Fruit fly (Drosophila melanogaster) whole organism, embryonic: ENCODE data around the gene Gpo3.

Source experiments
- Ada2b ChIP-seq: fragments of 200-800 bp; sonication (Bioruptor generic); IDR thresholded peaks from 2 replicates; pipeline ENCODE4 v1.3.6; 2022; ENCODE audit warnings: missing biosample characterization, missing genetic modification characterization
- CG11504 ChIP-seq: fragments of 200-800 bp; sonication (Bioruptor generic); optimal IDR thresholded peaks from 3 replicates; lab custom pipeline; 2019; ENCODE audit warnings: missing biosample characterization, mild to moderate bottlenecking, missing genetic modification characterization, moderate library complexity
- CG13624 ChIP-seq: fragments of 200-800 bp; sonication (Bioruptor generic); optimal IDR thresholded peaks from 2 replicates; lab custom pipeline; 2016; ENCODE audit warnings: missing biosample characterization, missing genetic modification characterization
- CG14965 ChIP-seq: fragments of 200-800 bp; sonication (Bioruptor generic); optimal IDR thresholded peaks from 2 replicates; lab custom pipeline; 2016; ENCODE audit warnings: missing biosample characterization, missing genetic modification characterization, borderline replicate concordance
- CG17361 ChIP-seq: fragments of 200-800 bp; sonication (Bioruptor generic); IDR thresholded peaks from 3 replicates; pipeline ENCODE4 v1.3.6; 2022; ENCODE audit warnings: missing biosample characterization, missing genetic modification characterization
- CG2129 ChIP-seq: fragments of 200-800 bp; sonication (Bioruptor generic); IDR thresholded peaks from 2 replicates; pipeline ENCODE4 v1.3.6; 2022; ENCODE audit warnings: missing biosample characterization, missing genetic modification characterization; ENCODE audit not compliant: partially characterized antibody
- CG2202 ChIP-seq: fragments of 200-800 bp; sonication (Bioruptor generic); optimal IDR thresholded peaks from 2 replicates; lab custom pipeline; 2018; ENCODE audit warnings: missing biosample characterization, mild to moderate bottlenecking, missing genetic modification characterization
- CG31224 ChIP-seq: fragments of 200-800 bp; sonication (Bioruptor generic); IDR thresholded peaks from 2 replicates; pipeline ENCODE4 v1.3.6; 2022; ENCODE audit warnings: missing biosample characterization, missing genetic modification characterization
- CG31388 ChIP-seq: fragments of 200-800 bp; sonication (Bioruptor generic); optimal IDR thresholded peaks from 2 replicates; lab custom pipeline; 2016; ENCODE audit warnings: missing biosample characterization, missing genetic modification characterization
- CG31441 ChIP-seq: fragments of 200-800 bp; sonication (Bioruptor generic); IDR thresholded peaks from 2 replicates; pipeline ENCODE4 v1.3.6; 2022; ENCODE audit warnings: missing biosample characterization, missing genetic modification characterization
- CG32767 ChIP-seq: fragments of 200-800 bp; sonication (Bioruptor generic); IDR thresholded peaks from 2 replicates; pipeline ENCODE4 v1.3.6; 2022; ENCODE audit warnings: missing biosample characterization, missing genetic modification characterization
- CG3281 ChIP-seq: fragments of 200-800 bp; sonication (Bioruptor generic); optimal IDR thresholded peaks from 3 replicates; lab custom pipeline; 2017; ENCODE audit warnings: missing biosample characterization, mild to moderate bottlenecking, missing genetic modification characterization
- CG3726 ChIP-seq: fragments of 200-800 bp; sonication (Bioruptor generic); IDR thresholded peaks from 3 replicates; pipeline ENCODE4, ENCODE4 v1.3.6; 2022; ENCODE audit warnings: missing biosample characterization, missing genetic modification characterization
- CG4328 ChIP-seq: fragments of 200-800 bp; sonication (Bioruptor generic); optimal IDR thresholded peaks from 3 replicates; lab custom pipeline; 2017; ENCODE audit warnings: missing biosample characterization, missing genetic modification reagents, missing genetic modification characterization
- CG4820 ChIP-seq: fragments of 200-800 bp; sonication (Bioruptor generic); optimal IDR thresholded peaks from 3 replicates; lab custom pipeline; 2016; ENCODE audit warnings: missing biosample characterization, missing genetic modification characterization
- CG6689 ChIP-seq: fragments of 200-800 bp; sonication (Bioruptor generic); IDR thresholded peaks from 2 replicates; pipeline ENCODE4 v1.3.6; 2022; ENCODE audit warnings: missing biosample characterization, missing genetic modification characterization
- CG6765 ChIP-seq: fragments of 200-800 bp; sonication (Bioruptor generic); optimal IDR thresholded peaks from 3 replicates; lab custom pipeline; 2017; ENCODE audit warnings: missing biosample characterization, mild to moderate bottlenecking, missing genetic modification characterization
- CG7839 ChIP-seq: fragments of 200-800 bp; sonication (Bioruptor generic); optimal IDR thresholded peaks from 3 replicates; lab custom pipeline; 2018; ENCODE audit warnings: missing biosample characterization, mild to moderate bottlenecking, missing genetic modification characterization, moderate library complexity
- CG9727 ChIP-seq: fragments of 200-800 bp; sonication (Bioruptor generic); optimal IDR thresholded peaks from 3 replicates; lab custom pipeline; 2017; ENCODE audit warnings: missing biosample characterization, mild to moderate bottlenecking, missing genetic modification characterization
- Dip2 ChIP-seq: fragments of 200-800 bp; sonication (Bioruptor generic); IDR thresholded peaks from 2 replicates; pipeline ENCODE4 v1.3.6; 2022; ENCODE audit warnings: missing biosample characterization, missing genetic modification characterization
- Dref ChIP-seq: fragments of 200-800 bp; sonication (Bioruptor generic); IDR thresholded peaks from 2 replicates; pipeline ENCODE4 v1.3.6; 2022; ENCODE audit warnings: missing biosample characterization, missing genetic modification characterization
- H2.0 ChIP-seq: fragments of 200-800 bp; sonication (Bioruptor generic); IDR thresholded peaks from 2 replicates; pipeline ENCODE4 v1.3.6; 2022; ENCODE audit warnings: missing biosample characterization, missing genetic modification characterization
- HLH54F ChIP-seq: fragments of 200-800 bp; sonication (Bioruptor generic); optimal IDR thresholded peaks from 3 replicates; lab custom pipeline; 2016; ENCODE audit warnings: missing biosample characterization, missing genetic modification characterization
- Lim3 ChIP-seq: fragments of 200-800 bp; sonication (Bioruptor generic); IDR thresholded peaks from 2 replicates; pipeline ENCODE4 v1.3.6; 2022; ENCODE audit warnings: missing biosample characterization, missing genetic modification characterization
- Nf-YB ChIP-seq: fragments of 200-800 bp; sonication (Bioruptor generic); optimal IDR thresholded peaks from 3 replicates; lab custom pipeline; 2019; ENCODE audit warnings: missing biosample characterization, mild to moderate bottlenecking, missing genetic modification characterization, moderate library complexity
- Nf-YC ChIP-seq: fragments of 200-800 bp; optimal IDR thresholded peaks from 3 replicates; lab custom pipeline; 2019; ENCODE audit warnings: missing biosample characterization, mild to moderate bottlenecking, missing genetic modification characterization, moderate library complexity
- Pdp1 ChIP-seq, 2 experiments: fragments of 200-800 bp; sonication (Bioruptor generic); optimal IDR thresholded peaks; 3 replicates each; lab custom pipeline; 2016; ENCODE audit warnings: missing biosample characterization in 2 of 2, missing genetic modification characterization in 2 of 2, mild to moderate bottlenecking in 1 of 2, moderate library complexity in 1 of 2
- Poxn ChIP-seq: fragments of 200-800 bp; sonication (Bioruptor generic); IDR thresholded peaks from 2 replicates; pipeline ENCODE4 v1.3.6; 2022; ENCODE audit warnings: missing biosample characterization, missing genetic modification characterization
- Vsx1 ChIP-seq: fragments of 200-800 bp; sonication (Bioruptor generic); optimal IDR thresholded peaks from 2 replicates; lab custom pipeline; 2017; ENCODE audit warnings: missing biosample characterization, mild to moderate bottlenecking, missing genetic modification characterization, missing genetic modification reagents
- Xrp1 ChIP-seq: fragments of 200-800 bp; sonication (Bioruptor generic); IDR thresholded peaks from 2 replicates; pipeline ENCODE4 v1.3.6; 2022; ENCODE audit warnings: missing biosample characterization, missing genetic modification characterization
- ato ChIP-seq: fragments of 200-800 bp; sonication (Bioruptor generic); IDR thresholded peaks from 2 replicates; pipeline ENCODE4 v1.3.6; 2022; ENCODE audit warnings: missing biosample characterization, missing genetic modification characterization; ENCODE audit not compliant: partially characterized antibody
- corto ChIP-seq: fragments of 200-800 bp; sonication (Bioruptor generic); optimal IDR thresholded peaks from 2 replicates; lab custom pipeline; 2016; ENCODE audit warnings: missing biosample characterization, mild to moderate bottlenecking, missing genetic modification characterization, moderate library complexity
- dimm ChIP-seq: fragments of 200-800 bp; sonication (Bioruptor generic); IDR thresholded peaks from 2 replicates; pipeline ENCODE4 v1.3.6; 2022; ENCODE audit warnings: missing biosample characterization, missing genetic modification characterization
- dpn ChIP-seq, 2 experiments: fragments of 200-800 bp; sonication (Bioruptor generic); optimal IDR thresholded peaks; 3 replicates each; lab custom pipeline; 2016; ENCODE audit warnings: missing biosample characterization in 2 of 2, missing genetic modification characterization in 2 of 2
- esg ChIP-seq: fragments of 200-800 bp; sonication (Bioruptor generic); conservative IDR thresholded peaks from 2 replicates; pipeline ENCODE4 v1.3.6; 2022; ENCODE audit warnings: missing biosample characterization, missing genetic modification characterization
- fd102C ChIP-seq: fragments of 200-800 bp; sonication (Bioruptor generic); optimal IDR thresholded peaks from 2 replicates; lab custom pipeline; 2018; ENCODE audit warnings: missing biosample characterization, mild to moderate bottlenecking, missing genetic modification characterization, moderate library complexity
- gsb-n ChIP-seq: fragments of 200-800 bp; sonication (Bioruptor generic); optimal IDR thresholded peaks from 3 replicates; lab custom pipeline; 2018; ENCODE audit warnings: missing biosample characterization, mild to moderate bottlenecking, missing genetic modification characterization
- hth ChIP-seq: fragments of >200 bp; optimal IDR thresholded peaks from 2 replicates; lab custom pipeline; 2017; ENCODE audit warnings: inconsistent platforms
- knrl ChIP-seq: fragments of 200-800 bp; sonication (Bioruptor generic); IDR thresholded peaks from 3 replicates; pipeline ENCODE4 v1.3.6; 2022; ENCODE audit warnings: missing biosample characterization, missing genetic modification characterization; ENCODE audit not compliant: partially characterized antibody
- maf-S ChIP-seq: fragments of 200-800 bp; sonication (Bioruptor generic); optimal IDR thresholded peaks from 2 replicates; lab custom pipeline; 2016; ENCODE audit warnings: missing biosample characterization, missing genetic modification characterization
- p53 ChIP-seq: fragments of 200-800 bp; sonication (Bioruptor generic); optimal IDR thresholded peaks from 2 replicates; lab custom pipeline; 2016; ENCODE audit warnings: missing biosample characterization, missing genetic modification characterization
- sim ChIP-seq: fragments of 200-800 bp; sonication (Bioruptor generic); IDR thresholded peaks from 2 replicates; pipeline ENCODE4 v1.3.6; 2022; ENCODE audit warnings: missing biosample characterization, missing genetic modification characterization
- sqz ChIP-seq: fragments of 200-800 bp; sonication (Bioruptor generic); optimal IDR thresholded peaks from 3 replicates; lab custom pipeline; 2018; ENCODE audit warnings: missing biosample characterization, mild to moderate bottlenecking, missing genetic modification characterization
- ssp ChIP-seq: fragments of 200-800 bp; sonication (Bioruptor generic); IDR thresholded peaks from 2 replicates; pipeline ENCODE4 v1.3.6; 2022; ENCODE audit warnings: missing biosample characterization, missing genetic modification characterization
- wdn ChIP-seq: fragments of 200-800 bp; sonication (Bioruptor generic); IDR thresholded peaks from 2 replicates; pipeline ENCODE4 v1.3.6; 2022; ENCODE audit warnings: missing biosample characterization, missing genetic modification characterization
- z ChIP-seq: fragments of 200-800 bp; sonication (Bioruptor generic); IDR thresholded peaks from 3 replicates; pipeline ENCODE4 v1.3.6; 2022; ENCODE audit warnings: missing biosample characterization, missing genetic modification characterization
- zfh1 ChIP-seq: fragments of 200-800 bp; sonication (Bioruptor generic); IDR thresholded peaks from 3 replicates; pipeline ENCODE4 v1.3.6; 2022; ENCODE audit warnings: missing biosample characterization, missing genetic modification characterization

Gene Gpo3

DNA sequence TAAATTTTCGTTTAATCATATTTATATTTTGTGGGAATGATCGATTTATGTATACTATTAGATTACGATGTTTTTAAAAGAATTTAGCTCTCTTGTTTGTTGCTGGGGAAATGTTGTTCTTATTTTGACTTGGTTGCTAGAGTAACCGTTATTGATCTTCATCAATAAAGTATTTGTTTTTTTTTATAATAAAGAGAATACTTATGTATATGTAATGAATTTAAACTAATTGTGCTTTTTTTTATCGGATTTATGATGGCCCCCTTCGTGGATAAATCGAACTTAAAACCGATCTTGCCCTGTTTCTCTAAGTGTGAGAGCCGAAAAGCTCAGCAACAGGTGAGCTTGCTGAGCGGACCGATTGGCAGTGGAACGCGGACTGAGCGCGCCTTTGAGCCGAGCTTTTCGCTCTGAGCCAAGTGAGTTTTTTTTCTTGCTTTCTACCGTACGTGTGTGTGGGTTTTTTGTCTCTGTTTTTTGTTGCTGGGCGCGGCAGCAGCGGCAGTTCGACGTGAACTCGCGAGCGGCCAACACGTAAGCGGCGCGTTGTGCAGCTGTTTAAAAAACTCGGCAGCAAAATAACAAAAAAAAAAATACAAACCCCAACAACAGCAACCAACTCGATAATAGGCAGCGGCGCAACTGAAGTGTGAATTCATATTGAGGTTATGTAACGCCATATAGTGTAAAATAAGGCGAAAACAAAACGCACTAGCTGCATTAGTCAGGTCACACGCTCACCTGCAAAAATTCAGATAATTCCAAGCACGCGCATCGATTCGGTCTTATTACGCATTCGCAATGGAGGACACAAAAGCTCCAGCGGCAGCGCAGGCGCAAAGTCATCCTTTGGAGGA is 42.8 kb upstream of the Gpo3 start, which contains the start of gene CG18507 (continued):
- TF ChIP-seq Vsx1 (no peak), p53 (GFP tag; lab: Kevin White, UChicago) (no peak), wdn (no peak), knrl (no peak), Ada2b (0 out of 2 replicates have a peak, but pooled peaks have one; percentile 13), CG3281 (no peak), esg (GFP tag; lab: Robert Waterston, UW) (no peak), CG31224 (GFP tag; lab: Robert Waterston, UW) (no peak), CG17361 (peak; percentile 55; the same call in 2 of the 3 replicates), CG4820 (no peak), Dip2 (no peak), z (GFP tag; lab: Robert Waterston, UW) (peak; percentile 94), CG32767 (GFP tag; lab: Robert Waterston, UW) (no peak), CG6765 (GFP tag; lab: Kevin White, UChicago) (no peak), ato (GFP tag; lab: Robert Waterston, UW) (no peak), dpn (GFP tag; optimal IDR thresholded peaks at IDR 0.05; lab: Kevin White, UChicago) (no peak), HLH54F (no peak), ssp (no peak), CG14965 (no peak), Xrp1 (GFP tag; lab: Robert Waterston, UW) (peak; percentile 16; the same call in 1 of the 2 replicates), CG31388 (GFP tag; lab: Kevin White, UChicago) (no peak), CG11504 (tag; lab: Kevin White, UChicago) (peak; percentile 44), CG2202 (tag; lab: Kevin White, UChicago) (no peak), dimm (no peak), CG13624 (GFP tag; lab: Kevin White, UChicago) (no peak), hth (lab: Kevin White, UChicago) (no peak), Poxn (GFP tag; lab: Robert Waterston, UW) (no peak), Nf-YB (GFP tag; lab: Kevin White, UChicago) (no peak), maf-S (no peak), Nf-YC (tag; lab: Kevin White, UChicago) (no peak), CG3726 (GFP tag; lab: Robert Waterston, UW) (no peak), fd102C (GFP tag; lab: Kevin White, UChicago) (no peak), sim (no peak), corto (GFP tag; lab: Kevin White, UChicago) (no peak), H2.0 (GFP tag; lab: Robert Waterston, UW) (no peak), gsb-n (no peak), Pdp1 (GFP tag; optimal IDR thresholded peaks at IDR 0.05; lab: Kevin White, UChicago) (peak in 1 of 2 experiments; percentile 84), CG4328 (GFP tag; lab: Kevin White, UChicago) (no peak), zfh1 (GFP tag; lab: Robert Waterston, UW) (no peak), sqz (peak; percentile 86), CG31441 (GFP tag; lab: Robert Waterston, UW) (0 out of 2 replicates have a peak, but pooled peaks have one; percentile 15), CG2129 (no peak), CG9727 (peak; percentile 7), CG7839 (tag; lab: Kevin White, UChicago) (peak; percentile 29), CG6689 (GFP tag; lab: Robert Waterston, UW) (peak; percentile 25; the same call in 1 of the 2 replicates), Lim3 (GFP tag; lab: Robert Waterston, UW) (no peak), Dref (GFP tag; lab: Robert Waterston, UW) (no peak)
